Fruit fly (Drosophila melanogaster) whole organism, embryonic: ENCODE measurements around the gene RpS7.

Experiments
- B-H2 ChIP-seq: fragments of 200-800 bp; sonication (Bioruptor generic); optimal IDR thresholded peaks from 2 replicates; lab custom pipeline; 2018; ENCODE audit warnings: missing biosample characterization, mild to moderate bottlenecking, missing genetic modification characterization
- Bdp1 ChIP-seq: fragments of 200-800 bp; sonication (Bioruptor generic); optimal IDR thresholded peaks from 3 replicates; lab custom pipeline; 2016; ENCODE audit warnings: missing biosample characterization, missing genetic modification characterization
- CG10321 ChIP-seq: fragments of 200-800 bp; sonication (Bioruptor generic); IDR thresholded peaks from 2 replicates; pipeline ENCODE4 v1.3.6; 2022; ENCODE audit warnings: missing biosample characterization, missing genetic modification characterization
- CG11695 ChIP-seq: fragments of 200-800 bp; sonication (Bioruptor generic); IDR thresholded peaks from 3 replicates; pipeline ENCODE4 v1.3.6; 2022; ENCODE audit warnings: missing biosample characterization, missing genetic modification characterization
- CG12071 ChIP-seq: fragments of 200-800 bp; sonication (Bioruptor generic); optimal IDR thresholded peaks from 3 replicates; lab custom pipeline; 2018; ENCODE audit warnings: missing biosample characterization, mild to moderate bottlenecking, missing genetic modification characterization
- CG12104 ChIP-seq: fragments of 200-800 bp; sonication (Bioruptor generic); optimal IDR thresholded peaks from 3 replicates; lab custom pipeline; 2016; ENCODE audit warnings: missing biosample characterization, missing genetic modification characterization
- CG12299 ChIP-seq: fragments of 200-800 bp; sonication (Bioruptor generic); optimal IDR thresholded peaks from 2 replicates; lab custom pipeline; 2018; ENCODE audit warnings: missing biosample characterization, mild to moderate bottlenecking, missing genetic modification characterization
- CG13894 ChIP-seq: fragments of 200-800 bp; sonication (Bioruptor generic); optimal IDR thresholded peaks from 3 replicates; lab custom pipeline; 2018; ENCODE audit warnings: missing biosample characterization, mild to moderate bottlenecking, missing genetic modification characterization, moderate library complexity
- CG14860 ChIP-seq: fragments of 200-800 bp; sonication (Bioruptor generic); IDR thresholded peaks from 3 replicates; pipeline ENCODE4 v1.3.6; 2022; ENCODE audit warnings: missing biosample characterization, missing genetic modification characterization; ENCODE audit not compliant: partially characterized antibody
- CG17802 ChIP-seq: fragments of 200-800 bp; sonication (Bioruptor generic); optimal IDR thresholded peaks from 2 replicates; lab custom pipeline; 2018; ENCODE audit warnings: missing biosample characterization, mild to moderate bottlenecking, missing genetic modification characterization, moderate library complexity
- CG31224 ChIP-seq: fragments of 200-800 bp; sonication (Bioruptor generic); IDR thresholded peaks from 2 replicates; pipeline ENCODE4 v1.3.6; 2022; ENCODE audit warnings: missing biosample characterization, missing genetic modification characterization
- CG32767 ChIP-seq: fragments of 200-800 bp; sonication (Bioruptor generic); IDR thresholded peaks from 2 replicates; pipeline ENCODE4 v1.3.6; 2022; ENCODE audit warnings: missing biosample characterization, missing genetic modification characterization
- CG5245 ChIP-seq: fragments of 200-800 bp; sonication (Bioruptor generic); optimal IDR thresholded peaks from 3 replicates; lab custom pipeline; 2016; ENCODE audit warnings: missing biosample characterization, missing genetic modification characterization
- CG6689 ChIP-seq: fragments of 200-800 bp; sonication (Bioruptor generic); IDR thresholded peaks from 2 replicates; pipeline ENCODE4 v1.3.6; 2022; ENCODE audit warnings: missing biosample characterization, missing genetic modification characterization
- CG6854 ChIP-seq: fragments of 200-800 bp; sonication (Bioruptor generic); optimal IDR thresholded peaks from 3 replicates; lab custom pipeline; 2017; ENCODE audit warnings: missing biosample characterization, mild to moderate bottlenecking, missing genetic modification characterization
- CG7556 ChIP-seq: fragments of 200-800 bp; sonication (Bioruptor generic); optimal IDR thresholded peaks from 2 replicates; lab custom pipeline; 2017; ENCODE audit warnings: missing biosample characterization, mild to moderate bottlenecking, missing genetic modification characterization
- CG7786 ChIP-seq: fragments of 200-800 bp; sonication (Bioruptor generic); optimal IDR thresholded peaks from 2 replicates; lab custom pipeline; 2016; ENCODE audit warnings: missing biosample characterization, missing genetic modification characterization
- Chrac-16 ChIP-seq: fragments of 200-800 bp; sonication (Bioruptor generic); optimal IDR thresholded peaks from 3 replicates; lab custom pipeline; 2016; ENCODE audit warnings: missing biosample characterization, missing genetic modification characterization
- CrebB ChIP-seq: fragments of 200-800 bp; sonication (Bioruptor generic); optimal IDR thresholded peaks from 3 replicates; lab custom pipeline; 2018; ENCODE audit warnings: missing biosample characterization, mild to moderate bottlenecking, missing genetic modification characterization
- Deaf1 ChIP-seq: fragments of 200-800 bp; optimal IDR thresholded peaks from 3 replicates; lab custom pipeline; 2019; ENCODE audit warnings: missing biosample characterization, mild to moderate bottlenecking, missing genetic modification characterization, moderate library complexity
- Dip2 ChIP-seq: fragments of 200-800 bp; sonication (Bioruptor generic); IDR thresholded peaks from 2 replicates; pipeline ENCODE4 v1.3.6; 2022; ENCODE audit warnings: missing biosample characterization, missing genetic modification characterization
- E2f1 ChIP-seq: fragments of 200-800 bp; sonication (Bioruptor generic); IDR thresholded peaks from 2 replicates; pipeline ENCODE4 v1.3.6; 2022; ENCODE audit warnings: missing biosample characterization, missing genetic modification characterization
- Hsf ChIP-seq: fragments of 200-800 bp; sonication (Bioruptor generic); optimal IDR thresholded peaks from 3 replicates; lab custom pipeline; 2016; ENCODE audit warnings: missing biosample characterization, missing genetic modification characterization
- Kr ChIP-seq: fragments of 200-800 bp; sonication (Bioruptor generic); optimal IDR thresholded peaks from 2 replicates; lab custom pipeline; 2017; ENCODE audit warnings: missing biosample characterization, mild to moderate bottlenecking, missing genetic modification characterization
- Max ChIP-seq: fragments of 200-800 bp; sonication (Bioruptor generic); optimal IDR thresholded peaks from 2 replicates; lab custom pipeline; 2016; ENCODE audit warnings: missing biosample characterization, mild to moderate bottlenecking, missing genetic modification characterization
- Mes4 ChIP-seq: fragments of 200-800 bp; sonication (Bioruptor generic); optimal IDR thresholded peaks from 2 replicates; lab custom pipeline; 2016; ENCODE audit warnings: missing biosample characterization, missing genetic modification characterization
- Mrtf ChIP-seq: fragments of 200-800 bp; sonication (Bioruptor generic); IDR thresholded peaks from 3 replicates; pipeline ENCODE4 v1.3.6; 2022; ENCODE audit warnings: missing biosample characterization, missing genetic modification characterization
- Myb ChIP-seq: fragments of 200-800 bp; sonication (Bioruptor generic); optimal IDR thresholded peaks from 2 replicates; lab custom pipeline; 2016; ENCODE audit warnings: missing biosample characterization, missing genetic modification characterization
- Sox102F ChIP-seq: fragments of 200-800 bp; sonication (Bioruptor generic); optimal IDR thresholded peaks from 2 replicates; lab custom pipeline; 2018; ENCODE audit warnings: missing biosample characterization, mild to moderate bottlenecking, missing genetic modification characterization, moderate library complexity
- Taf1 ChIP-seq: fragments of 200-800 bp; sonication (Bioruptor generic); IDR thresholded peaks from 2 replicates; pipeline ENCODE4 v1.3.6; 2022; ENCODE audit warnings: missing biosample characterization, missing genetic modification characterization
- crc ChIP-seq: fragments of 200-800 bp; sonication (Bioruptor generic); optimal IDR thresholded peaks from 2 replicates; lab custom pipeline; 2016; ENCODE audit warnings: missing biosample characterization, missing genetic modification characterization
- dpn ChIP-seq, 2 experiments: fragments of 200-800 bp; sonication (Bioruptor generic); optimal IDR thresholded peaks; 3 replicates each; lab custom pipeline; 2016; ENCODE audit warnings: missing biosample characterization in 2 of 2, missing genetic modification characterization in 2 of 2
- ewg ChIP-seq: fragments of 200-800 bp; sonication (Bioruptor generic); optimal IDR thresholded peaks from 3 replicates; lab custom pipeline; 2017; ENCODE audit warnings: mild to moderate bottlenecking, missing biosample characterization, missing genetic modification reagents, missing genetic modification characterization
- fd64A ChIP-seq: fragments of 200-800 bp; sonication (Bioruptor generic); optimal IDR thresholded peaks from 3 replicates; lab custom pipeline; 2018; ENCODE audit warnings: missing biosample characterization, mild to moderate bottlenecking, missing genetic modification characterization
- fd96Cb ChIP-seq: fragments of 200-800 bp; sonication (Bioruptor generic); optimal IDR thresholded peaks from 2 replicates; lab custom pipeline; 2018; ENCODE audit warnings: missing biosample characterization, mild to moderate bottlenecking, missing genetic modification characterization, moderate library complexity
- ftz-f1 ChIP-seq: fragments of 200-800 bp; sonication (Bioruptor generic); optimal IDR thresholded peaks from 2 replicates; lab custom pipeline; 2016; ENCODE audit warnings: missing biosample characterization, missing genetic modification characterization
- gfzf ChIP-seq: fragments of 200-800 bp; sonication (Bioruptor generic); optimal IDR thresholded peaks from 2 replicates; lab custom pipeline; 2016; ENCODE audit warnings: missing biosample characterization, mild to moderate bottlenecking, missing genetic modification characterization, moderate library complexity
- insv ChIP-seq, 2 experiments: fragments of 200-800 bp; sonication (Bioruptor generic); optimal IDR thresholded peaks; 3 replicates each; lab custom pipeline; 2016 to 2018; ENCODE audit warnings: missing biosample characterization in 2 of 2, missing genetic modification characterization in 2 of 2
- lab ChIP-seq: fragments of 200-800 bp; sonication (Bioruptor generic); optimal IDR thresholded peaks from 3 replicates; lab custom pipeline; 2017; ENCODE audit warnings: missing biosample characterization, missing genetic modification characterization, mild to moderate bottlenecking, moderate library complexity, missing genetic modification reagents
- luna ChIP-seq: fragments of 200-800 bp; sonication (Bioruptor generic); optimal IDR thresholded peaks from 2 replicates; lab custom pipeline; 2016; ENCODE audit warnings: missing biosample characterization, missing genetic modification characterization
- nom ChIP-seq: fragments of 200-800 bp; sonication (Bioruptor generic); optimal IDR thresholded peaks from 2 replicates; lab custom pipeline; 2017; ENCODE audit warnings: missing biosample characterization, missing genetic modification characterization, mild to moderate bottlenecking, moderate library complexity, missing genetic modification reagents
- pan ChIP-seq, 4 experiments: fragments of >200 bp in 3 of 4; fragments of 200-800 bp in 1 of 4; sonication (Bioruptor generic) in 1 of 4; optimal IDR thresholded peaks in 3 of 4; IDR thresholded peaks in 1 of 4; 2 replicates each; pipeline versions ENCODE4 v1.3.6 to Lab custom; 2017 to 2022; ENCODE audit warnings: missing biosample characterization in 2 of 4, missing genetic modification characterization in 2 of 4, mixed read lengths in 1 of 4
- peb ChIP-seq: fragments of 200-800 bp; sonication (Bioruptor generic); IDR thresholded peaks from 2 replicates; pipeline ENCODE4 v1.3.6; 2022; ENCODE audit warnings: missing biosample characterization, missing genetic modification characterization
- scrt ChIP-seq: fragments of 200-800 bp; sonication (Bioruptor generic); optimal IDR thresholded peaks from 2 replicates; lab custom pipeline; 2018; ENCODE audit warnings: missing biosample characterization, mild to moderate bottlenecking, missing genetic modification characterization, moderate library complexity
- sna ChIP-seq: fragments of 200-800 bp; sonication (Bioruptor generic); IDR thresholded peaks from 2 replicates; pipeline ENCODE4 v1.3.6; 2022; ENCODE audit warnings: missing biosample characterization, missing genetic modification characterization; ENCODE audit not compliant: partially characterized antibody
- sqz ChIP-seq: fragments of 200-800 bp; sonication (Bioruptor generic); optimal IDR thresholded peaks from 3 replicates; lab custom pipeline; 2018; ENCODE audit warnings: missing biosample characterization, mild to moderate bottlenecking, missing genetic modification characterization
- stwl ChIP-seq: fragments of 200-800 bp; sonication (Bioruptor generic); optimal IDR thresholded peaks from 3 replicates; lab custom pipeline; 2018; ENCODE audit warnings: missing biosample characterization, mild to moderate bottlenecking, missing genetic modification characterization, moderate library complexity
- tin ChIP-seq: fragments of 200-800 bp; sonication (Bioruptor generic); optimal IDR thresholded peaks from 3 replicates; lab custom pipeline; 2016; ENCODE audit warnings: missing biosample characterization, missing genetic modification characterization
- toy ChIP-seq: fragments of 200-800 bp; sonication (Bioruptor generic); IDR thresholded peaks from 2 replicates; pipeline ENCODE4 v1.3.6; 2022; ENCODE audit warnings: missing biosample characterization, missing genetic modification characterization
- tup ChIP-seq: fragments of 200-800 bp; sonication (Bioruptor generic); optimal IDR thresholded peaks from 2 replicates; lab custom pipeline; 2016; ENCODE audit warnings: missing biosample characterization, mild to moderate bottlenecking, missing genetic modification characterization, moderate library complexity
- zfh1 ChIP-seq: fragments of 200-800 bp; sonication (Bioruptor generic); IDR thresholded peaks from 3 replicates; pipeline ENCODE4 v1.3.6; 2022; ENCODE audit warnings: missing biosample characterization, missing genetic modification characterization
- zfh2 ChIP-seq: fragments of 200-800 bp; sonication (Bioruptor generic); optimal IDR thresholded peaks from 2 replicates; lab custom pipeline; 2016; ENCODE audit warnings: missing biosample characterization, missing genetic modification characterization

RpS7 gene

dm6 chr3R:30179934-30180333 lies 28.9 kb downstream of the RpS7 start, which contains the start of gene Bet5 (continued):
- TF ChIP-seq toy (no peak), dpn (GFP tag; optimal IDR thresholded peaks at IDR 0.05; lab: Kevin White, UChicago) (no peak), Kr (GFP tag; lab: Kevin White, UChicago) (no peak), CG14860 (no peak), CG32767 (GFP tag; lab: Robert Waterston, UW) (no peak), fd96Cb (no peak), insv (GFP tag; optimal IDR thresholded peaks at IDR 0.05; lab: Kevin White, UChicago) (no peak), ewg (no peak), Sox102F (no peak), Hsf (GFP tag; lab: Kevin White, UChicago) (no peak), Myb (peak; percentile 89), zfh2 (GFP tag; lab: Kevin White, UChicago) (no peak), CG11695 (GFP tag; lab: Robert Waterston, UW) (no peak), Mes4 (no peak), E2f1 (GFP tag; lab: Robert Waterston, UW) (no peak), B-H2 (GFP tag; lab: Kevin White, UChicago) (no peak), CG7786 (GFP tag; lab: Kevin White, UChicago) (no peak), Deaf1 (tag; lab: Kevin White, UChicago) (no peak), peb (GFP tag; lab: Robert Waterston, UW) (no peak), sna (GFP tag; lab: Robert Waterston, UW) (no peak; the same call in 1 of the 2 replicates), CG7556 (no peak), stwl (tag; lab: Kevin White, UChicago) (peak; percentile 80), tin (no peak), CrebB (tag; lab: Kevin White, UChicago) (no peak), CG12104 (GFP tag; lab: Kevin White, UChicago) (no peak), sqz (no peak), zfh1 (no peak), ftz-f1 (GFP tag; lab: Kevin White, UChicago) (no peak), lab (GFP tag; lab: Kevin White, UChicago) (no peak), CG12299 (no peak), tup (GFP tag; lab: Kevin White, UChicago) (no peak), CG10321 (GFP tag; lab: Robert Waterston, UW) (no peak), gfzf (GFP tag; lab: Kevin White, UChicago) (peak; percentile 48), CG6854 (GFP tag; lab: Kevin White, UChicago) (no peak), scrt (no peak), Bdp1 (no peak), CG17802 (tag; lab: Kevin White, UChicago) (no peak), Taf1 (GFP tag; lab: Robert Waterston, UW) (no peak), nom (GFP tag; lab: Kevin White, UChicago) (no peak), CG5245 (GFP tag; lab: Kevin White, UChicago) (no peak), fd64A (GFP tag; lab: Kevin White, UChicago) (no peak), pan (optimal IDR thresholded peaks at IDR 0.05; lab: Kevin White, UChicago) (no peak), pan (GFP tag; optimal IDR thresholded peaks at IDR 0.05 in 1 of 2, IDR thresholded peaks at IDR 0.05 in 1 of 2) (no peak), CG6689 (GFP tag; lab: Robert Waterston, UW) (no peak), CG12071 (GFP tag; lab: Kevin White, UChicago) (no peak), Chrac-16 (GFP tag; lab: Kevin White, UChicago) (no peak), CG13894 (tag; lab: Kevin White, UChicago) (no peak), Dip2 (GFP tag; lab: Robert Waterston, UW) (no peak), luna (GFP tag; lab: Kevin White, UChicago) (no peak), CG31224 (GFP tag; lab: Robert Waterston, UW) (no peak), Mrtf (GFP tag; lab: Robert Waterston, UW) (no peak), Max (GFP tag; lab: Kevin White, UChicago) (no peak), crc (GFP tag; lab: Kevin White, UChicago) (no peak)
